Worm (Caenorhabditis elegans) whole organism, mixed stage, embryonic: Measurements from ENCODE around the gene Y61A9LA.10.

ENCODE experiments used
- M03D4.4 ChIP-seq: sonication (generic microtip); optimal IDR thresholded peaks from 2 replicates; lab custom pipeline; 2017; ENCODE audit warnings: mild to moderate bottlenecking, missing genetic modification characterization, missing compliant biosample characterization
- bed-3 ChIP-seq: fragments of 200-800 bp; sonication (Bioruptor generic); optimal IDR thresholded peaks from 3 replicates; lab custom pipeline; 2018; ENCODE audit warnings: mild to moderate bottlenecking, missing genetic modification characterization, moderate library complexity, missing compliant biosample characterization
- blmp-1 ChIP-seq: fragments of 150-350 bp; optimal IDR thresholded peaks from 2 replicates; lab custom pipeline; 2014; ENCODE audit warnings: missing biosample characterization, missing genetic modification characterization
- ceh-39 ChIP-seq: fragments of 150-350 bp; optimal IDR thresholded peaks from 2 replicates; lab custom pipeline; 2014; ENCODE audit warnings: missing biosample characterization, missing genetic modification characterization
- ceh-43 ChIP-seq: fragments of 200-800 bp; sonication (Bioruptor generic); optimal IDR thresholded peaks from 2 replicates; lab custom pipeline; 2018; ENCODE audit warnings: mild to moderate bottlenecking, missing genetic modification characterization, moderate library complexity, missing compliant biosample characterization
- ces-1 ChIP-seq: fragments of 150-350 bp; optimal IDR thresholded peaks from 2 replicates; lab custom pipeline; 2014; ENCODE audit warnings: missing biosample characterization, missing genetic modification reagents, missing genetic modification characterization
- cnd-1 ChIP-seq: fragments of 200-800 bp; sonication (Bioruptor generic); optimal IDR thresholded peaks from 2 replicates; lab custom pipeline; 2018; ENCODE audit warnings: mild to moderate bottlenecking, missing genetic modification characterization, missing compliant biosample characterization
- drap-1 ChIP-seq: fragments of 200-800 bp; sonication (Bioruptor generic); optimal IDR thresholded peaks from 3 replicates; lab custom pipeline; 2018; ENCODE audit warnings: mild to moderate bottlenecking, missing genetic modification characterization, missing compliant biosample characterization
- elt-1 ChIP-seq: sonication (generic microtip); optimal IDR thresholded peaks from 2 replicates; lab custom pipeline; 2017; ENCODE audit warnings: missing genetic modification characterization, mild to moderate bottlenecking, missing compliant biosample characterization, antibody characterized with exemption, moderate library complexity, borderline replicate concordance; ENCODE audit not compliant: insufficient read depth
- flh-1 ChIP-seq: fragments of 200-800 bp; sonication (Bioruptor generic); optimal IDR thresholded peaks from 2 replicates; lab custom pipeline; 2018; ENCODE audit warnings: mild to moderate bottlenecking, missing genetic modification characterization, moderate library complexity, missing compliant biosample characterization
- ham-2 ChIP-seq: fragments of 200-800 bp; sonication (Bioruptor generic); optimal IDR thresholded peaks from 2 replicates; lab custom pipeline; 2018; ENCODE audit warnings: mild to moderate bottlenecking, missing genetic modification characterization, missing compliant biosample characterization
- hlh-1 ChIP-seq: fragments of 150-350 bp; optimal IDR thresholded peaks from 2 replicates; lab custom pipeline; 2014; ENCODE audit warnings: missing biosample characterization, missing genetic modification reagents, missing genetic modification characterization
- lin-13 ChIP-seq: fragments of 150-350 bp; optimal IDR thresholded peaks from 2 replicates; lab custom pipeline; 2014; ENCODE audit warnings: missing biosample characterization, missing genetic modification characterization
- lin-32 ChIP-seq: fragments of 200-800 bp; sonication (Bioruptor generic); optimal IDR thresholded peaks from 2 replicates; lab custom pipeline; 2018; ENCODE audit warnings: mild to moderate bottlenecking, missing genetic modification characterization, missing compliant biosample characterization
- lsy-2 ChIP-seq: fragments of 150-350 bp; optimal IDR thresholded peaks from 2 replicates; lab custom pipeline; 2014; ENCODE audit warnings: missing biosample characterization, missing genetic modification characterization
- mab-5 ChIP-seq: fragments of 150-350 bp; optimal IDR thresholded peaks from 2 replicates; lab custom pipeline; 2014; ENCODE audit warnings: missing biosample characterization, missing genetic modification characterization
- mep-1 ChIP-seq: fragments of 150-350 bp; optimal IDR thresholded peaks from 2 replicates; lab custom pipeline; 2017; ENCODE audit warnings: missing biosample characterization, missing genetic modification reagents, missing genetic modification characterization, inconsistent platforms
- mls-2 ChIP-seq: sonication (generic microtip); optimal IDR thresholded peaks from 2 replicates; lab custom pipeline; 2016; ENCODE audit warnings: mild to moderate bottlenecking, missing genetic modification characterization, moderate library complexity, missing compliant biosample characterization
- nhr-2 ChIP-seq: fragments of 150-350 bp; optimal IDR thresholded peaks from 2 replicates; lab custom pipeline; 2014; ENCODE audit warnings: missing biosample characterization, missing genetic modification characterization
- nhr-28 ChIP-seq: fragments of 150-350 bp; optimal IDR thresholded peaks from 2 replicates; lab custom pipeline; 2014; ENCODE audit warnings: missing biosample characterization, missing genetic modification characterization
- nhr-76 ChIP-seq: sonication (generic microtip); optimal IDR thresholded peaks from 2 replicates; lab custom pipeline; 2017; ENCODE audit warnings: missing biosample characterization, missing genetic modification characterization
- sem-2 ChIP-seq: fragments of 200-800 bp; sonication (Bioruptor generic); optimal IDR thresholded peaks from 2 replicates; lab custom pipeline; 2018; ENCODE audit warnings: mild to moderate bottlenecking, missing genetic modification characterization, missing compliant biosample characterization
- snpc-4 ChIP-seq: fragments of 150-350 bp; optimal IDR thresholded peaks from 2 replicates; lab custom pipeline; 2014; ENCODE audit warnings: missing biosample characterization, missing genetic modification characterization
- sptf-1 ChIP-seq: sonication (generic microtip); optimal IDR thresholded peaks from 2 replicates; lab custom pipeline; 2017; ENCODE audit warnings: mild to moderate bottlenecking, missing genetic modification characterization, moderate library complexity, missing compliant biosample characterization
- tbx-8 ChIP-seq: fragments of 200-800 bp; sonication (Bioruptor generic); optimal IDR thresholded peaks from 2 replicates; lab custom pipeline; 2018; ENCODE audit warnings: mild to moderate bottlenecking, missing genetic modification characterization, moderate library complexity, missing compliant biosample characterization
- unc-120 ChIP-seq: sonication (generic microtip); optimal IDR thresholded peaks from 2 replicates; lab custom pipeline; 2017; ENCODE audit warnings: missing genetic modification characterization, missing compliant biosample characterization; ENCODE audit not compliant: poor library complexity, severe bottlenecking
- unc-39 ChIP-seq: fragments of 150-350 bp; optimal IDR thresholded peaks from 2 replicates; lab custom pipeline; 2014; ENCODE audit warnings: missing biosample characterization, missing genetic modification characterization
- unc-62 ChIP-seq: fragments of 150-350 bp; optimal IDR thresholded peaks from 2 replicates; lab custom pipeline; 2014; ENCODE audit warnings: missing biosample characterization, missing genetic modification reagents, missing genetic modification characterization
- ztf-11 ChIP-seq: fragments of 150-350 bp; optimal IDR thresholded peaks from 2 replicates; lab custom pipeline; 2014; ENCODE audit warnings: missing biosample characterization, missing genetic modification characterization

Y61A9LA.10 gene

ce11 chrV:4606828-4607227 lies 8.8 kb downstream of the Y61A9LA.10 start, which contains the start of gene txt-6:
Gene txt-6, minus strand, starts transcription at chrV:4606928.
- TF ChIP-seq ztf-11 (no peak), nhr-2 (tag; lab: Kevin White, UChicago) (no peak), nhr-76 (tag; lab: Kevin White, UChicago) (no peak), flh-1 (GFP tag; lab: Kevin White, UChicago) (no peak), lsy-2 (tag; lab: Kevin White, UChicago) (no peak), mls-2 (tag; lab: Kevin White, UChicago) (no peak), M03D4.4 (tag; lab: Kevin White, UChicago) (no peak), ceh-39 (tag; lab: Kevin White, UChicago) (no peak)

- TF ChIP-seq bed-3 (GFP tag; lab: Kevin White, UChicago) (no peak), ham-2 (GFP tag; lab: Kevin White, UChicago) (no peak), mep-1 (tag; lab: Kevin White, UChicago) (no peak), drap-1 (no peak), ceh-39 (tag; lab: Kevin White, UChicago) (no peak), unc-120 (tag; lab: Kevin White, UChicago) (no peak), hlh-1 (no peak), cnd-1 (tag; lab: Kevin White, UChicago) (no peak), nhr-2 (tag; lab: Kevin White, UChicago) (no peak), sptf-1 (no peak), tbx-8 (GFP tag; lab: Kevin White, UChicago) (no peak)
Measured at ce11 chrV:4599225-4599624, 16.4 kb downstream of the Y61A9LA.10 start.

- TF ChIP-seq mep-1 (tag; lab: Kevin White, UChicago) = no peak
- no peak for TF ChIP-seq hlh-1
- TF ChIP-seq unc-120 (tag; lab: Kevin White, UChicago) = no peak
- TF ChIP-seq elt-1 = no peak
- TF ChIP-seq snpc-4 (tag; lab: Kevin White, UChicago) = no peak
- no peak for TF ChIP-seq nhr-2 (tag; lab: Kevin White, UChicago)
- TF ChIP-seq flh-1 (GFP tag; lab: Kevin White, UChicago) = no peak
- no peak for TF ChIP-seq drap-1
Measured at ce11 chrV:4598489-4598888, 17.1 kb downstream of the Y61A9LA.10 start.

- no peak for TF ChIP-seq nhr-76 (tag; lab: Kevin White, UChicago)
- TF ChIP-seq ztf-11 = no peak
- TF ChIP-seq ceh-43 (GFP tag; lab: Kevin White, UChicago) = no peak
- no peak for TF ChIP-seq lin-13
- no peak for TF ChIP-seq cnd-1 (tag; lab: Kevin White, UChicago)
- TF ChIP-seq sptf-1 = no peak
- TF ChIP-seq mab-5 (tag; lab: Kevin White, UChicago) = no peak
- no peak for TF ChIP-seq unc-120 (tag; lab: Kevin White, UChicago)
- TF ChIP-seq tbx-8 (GFP tag; lab: Kevin White, UChicago) = no peak
- TF ChIP-seq unc-62 = no peak
- no peak for TF ChIP-seq drap-1
- no peak for TF ChIP-seq snpc-4 (tag; lab: Kevin White, UChicago)
Measured at ce11 chrV:4590791-4591190, 24.8 kb downstream of the Y61A9LA.10 start.

ce11 chrV:4585009-4585408 lies 30.6 kb downstream of the Y61A9LA.10 start, which contains the start of gene Y61A9LA.1:
Gene Y61A9LA.1, plus strand, starts transcription at chrV:4585309.
- TF ChIP-seq flh-1 (GFP tag; lab: Kevin White, UChicago) (no peak), nhr-28 (tag; lab: Kevin White, UChicago) (no peak), mab-5 (tag; lab: Kevin White, UChicago) (no peak), unc-39 (tag; lab: Kevin White, UChicago) (no peak), ztf-11 (no peak), sem-2 (GFP tag; lab: Kevin White, UChicago) (no peak), blmp-1 (tag; lab: Kevin White, UChicago) (no peak), M03D4.4 (tag; lab: Kevin White, UChicago) (no peak), ces-1 (no peak), nhr-76 (tag; lab: Kevin White, UChicago) (no peak), bed-3 (GFP tag; lab: Kevin White, UChicago) (no peak), lin-32 (GFP tag; lab: Kevin White, UChicago) (no peak), unc-120 (tag; lab: Kevin White, UChicago) (no peak), unc-62 (no peak), drap-1 (no peak), mep-1 (tag; lab: Kevin White, UChicago) (no peak)
